Fruit fly (Drosophila melanogaster) whole organism, prepupa: ENCODE measurements around the gene snRNP-U1-C.

Source experiments
- CG31627 ChIP-seq: fragments of 200-800 bp; sonication (Bioruptor generic); optimal IDR thresholded peaks from 3 replicates; lab custom pipeline; 2016; ENCODE audit warnings: missing biosample characterization, missing genetic modification characterization
- Eip78C ChIP-seq: fragments of 200-800 bp; sonication (Bioruptor generic); peaks from one replicate; lab custom pipeline; 2016; ENCODE audit warnings: missing biosample characterization, missing genetic modification characterization
- Hr38 ChIP-seq: sonication (Bioruptor generic); optimal IDR thresholded peaks from 2 replicates; lab custom pipeline; 2016; ENCODE audit warnings: missing biosample characterization, missing genetic modification characterization
- lz ChIP-seq: fragments of 200-800 bp; sonication (Bioruptor generic); optimal IDR thresholded peaks from 3 replicates; lab custom pipeline; 2016; ENCODE audit warnings: missing biosample characterization, missing genetic modification characterization
- net ChIP-seq: fragments of 200-800 bp; sonication (Bioruptor generic); optimal IDR thresholded peaks from 3 replicates; lab custom pipeline; 2016; ENCODE audit warnings: missing biosample characterization, missing genetic modification characterization

- TF ChIP-seq lz (GFP tag; lab: Kevin White, UChicago) (no peak), Hr38 (GFP tag; lab: Kevin White, UChicago) (no peak), net (no peak), CG31627 (GFP tag; lab: Kevin White, UChicago) (no peak), Eip78C (GFP tag; lab: Kevin White, UChicago) (peak; percentile 37)
These were observed 49.8 kb upstream of the snRNP-U1-C start, which contains the start of gene CG6026 for dm6 chr3R:19033238-19033637.
